Worm (Caenorhabditis elegans): ENCODE measurements around the gene rab-30.

DNA sequence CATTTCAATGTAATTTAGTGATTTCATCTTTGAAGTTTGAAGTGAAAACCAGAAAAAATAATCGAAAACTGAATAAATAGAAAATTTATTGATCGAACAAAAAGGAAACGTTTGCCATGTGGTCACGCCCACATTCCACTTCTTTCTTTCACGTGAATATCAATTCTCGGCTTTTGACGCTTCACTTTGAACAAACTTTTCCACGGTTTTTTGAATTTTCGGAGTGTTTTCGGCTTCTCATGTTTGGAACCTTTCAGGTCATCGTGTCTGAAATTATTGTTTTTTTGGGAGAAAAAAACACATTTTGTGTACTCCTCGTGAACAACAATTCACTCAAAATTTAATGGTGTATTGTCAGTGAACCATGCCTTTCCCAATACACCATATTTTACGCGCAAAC lies 7.5 kb upstream of the rab-30 start, which contains the start of gene T21C12.8:
- TF ChIP-seq tab-1 (GFP tag; IDR thresholded peaks at IDR 0.05) (no peak), ztf-23 (GFP tag; IDR thresholded peaks at IDR 0.05) (no peak), flt-1 (GFP tag; IDR thresholded peaks at IDR 0.05) (no peak), T22C8.4 (GFP tag; IDR thresholded peaks at IDR 0.05) (no peak), med-1 (GFP tag; optimal IDR thresholded peaks at IDR 0.05; ENCODE audit: insufficient read depth) (no peak), cog-1 (tag; optimal IDR thresholded peaks at IDR 0.05) (no peak), ref-1 (GFP tag; conservative IDR thresholded peaks at IDR 0.05) (no peak), ztf-29 (GFP tag; IDR thresholded peaks at IDR 0.05) (no peak), klf-2 (GFP tag; conservative IDR thresholded peaks at IDR 0.05) (no peak)

Measured in whole organism, midembryonic.